Fruit fly (Drosophila melanogaster): ENCODE data around the gene CG31810.
A peak's percentile ranks its signal among the peaks of the same experiment; 100 is the strongest.

CG31810 gene

dm6 chr2L:16803638-16804037 lies 48.5 kb downstream of the CG31810 start:
- TF ChIP-seq Mad (GFP tag; optimal IDR thresholded peaks at IDR 0.05) = no peak
- peak; percentile 31 for TF ChIP-seq gem (tag; optimal IDR thresholded peaks at IDR 0.05)
- peak; percentile 30; the same call in 2 of the 3 replicates for TF ChIP-seq row (GFP tag; IDR thresholded peaks at IDR 0.05)
- TF ChIP-seq Sox102F (GFP tag; optimal IDR thresholded peaks at IDR 0.05) = peak; percentile 5

DNA sequence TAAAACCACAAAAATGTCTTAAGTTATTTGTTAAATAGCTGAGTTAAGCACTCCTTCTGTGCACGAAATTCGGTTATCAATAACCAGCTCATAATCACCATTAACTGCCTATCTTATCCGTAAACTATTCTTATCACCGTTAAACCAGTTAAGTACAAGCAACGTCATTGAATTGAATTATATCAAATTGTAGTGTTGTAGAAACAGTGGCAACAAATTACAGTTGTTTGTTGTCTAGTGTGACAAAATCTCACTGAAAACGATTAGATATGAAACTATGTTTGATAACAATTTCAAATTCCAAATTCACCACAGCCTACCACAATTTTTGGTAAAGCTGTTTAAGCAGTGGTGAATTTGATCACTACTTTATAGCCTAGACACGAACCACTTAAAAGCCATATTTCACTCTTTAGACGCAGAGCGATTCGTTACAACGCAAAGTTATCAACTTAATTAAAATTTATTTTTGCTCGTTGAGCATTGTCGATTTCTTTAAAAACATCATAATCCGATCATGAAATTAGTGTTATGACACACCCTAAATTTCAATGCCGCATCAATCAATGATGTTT lies 50.5 kb downstream of the CG31810 start:
- peak; percentile 24 for TF ChIP-seq sd (tag; optimal IDR thresholded peaks at IDR 0.05)
- TF ChIP-seq stwl (tag; optimal IDR thresholded peaks at IDR 0.05) = peak; percentile 52
- peak; percentile 51; the same call in 1 of the 3 replicates for TF ChIP-seq Opbp (GFP tag; IDR thresholded peaks at IDR 0.05; ENCODE audit: partially characterized antibody)
- peak; percentile 32; the same call in 1 of the 2 replicates for TF ChIP-seq CG13287 (GFP tag; IDR thresholded peaks at IDR 0.05; ENCODE audit: partially characterized antibody)
- peak; percentile 74 for TF ChIP-seq Dp (GFP tag; optimal IDR thresholded peaks at IDR 0.05)
- TF ChIP-seq trh (GFP tag; optimal IDR thresholded peaks at IDR 0.05) = no peak
- no peak for TF ChIP-seq Doc2 (GFP tag; IDR thresholded peaks at IDR 0.05)
- TF ChIP-seq exex (tag; optimal IDR thresholded peaks at IDR 0.05) = peak; percentile 99
- TF ChIP-seq pzg (GFP tag; optimal IDR thresholded peaks at IDR 0.05) = peak; percentile 16
- peak; percentile 75 for TF ChIP-seq GATAe (GFP tag; conservative IDR thresholded peaks at IDR 0.05)
- no peak for TF ChIP-seq grau (tag; optimal IDR thresholded peaks at IDR 0.05)
- no peak for TF ChIP-seq Vsx1 (GFP tag; optimal IDR thresholded peaks at IDR 0.05)
- TF ChIP-seq Hmr (GFP tag; optimal IDR thresholded peaks at IDR 0.05) = peak; percentile 32
- TF ChIP-seq CG10274 (GFP tag; optimal IDR thresholded peaks at IDR 0.05) = no peak
- TF ChIP-seq CG34224 (GFP tag; IDR thresholded peaks at IDR 0.05; ENCODE audit: partially characterized antibody) = no peak
- peak; percentile 100 for TF ChIP-seq Meics (GFP tag; optimal IDR thresholded peaks at IDR 0.05)
- TF ChIP-seq Pdp1 (GFP tag; optimal IDR thresholded peaks at IDR 0.05) = no peak
- TF ChIP-seq grn (GFP tag; optimal IDR thresholded peaks at IDR 0.05) = peak; percentile 88
- peak; percentile 4 for TF ChIP-seq CG10543 (GFP tag; optimal IDR thresholded peaks at IDR 0.05)
- peak; percentile 6 for TF ChIP-seq CG18599 (GFP tag; optimal IDR thresholded peaks at IDR 0.05)
- no peak for TF ChIP-seq bab2 (GFP tag; optimal IDR thresholded peaks at IDR 0.05)
- peak; percentile 67 for TF ChIP-seq Myb (GFP tag; optimal IDR thresholded peaks at IDR 0.05)
- TF ChIP-seq CG4328 (GFP tag; optimal IDR thresholded peaks at IDR 0.05) = peak; percentile 2
- no peak for TF ChIP-seq CG32532 (GFP tag; IDR thresholded peaks at IDR 0.05)
- no peak for TF ChIP-seq pros (GFP tag; optimal IDR thresholded peaks at IDR 0.05)
- TF ChIP-seq CG34376 (GFP tag; optimal IDR thresholded peaks at IDR 0.05) = peak; percentile 78
- TF ChIP-seq CG11504 (tag; optimal IDR thresholded peaks at IDR 0.05) = no peak
- no peak for TF ChIP-seq CG17359 (tag; optimal IDR thresholded peaks at IDR 0.05)
- no peak for TF ChIP-seq Max (GFP tag; optimal IDR thresholded peaks at IDR 0.05)
- TF ChIP-seq lab (GFP tag; optimal IDR thresholded peaks at IDR 0.05) = peak; percentile 35
- TF ChIP-seq caup (GFP tag; optimal IDR thresholded peaks at IDR 0.05; ENCODE audit: severe bottlenecking) = peak; percentile 35
- TF ChIP-seq CG32772 (GFP tag; IDR thresholded peaks at IDR 0.05) = no peak
- TF ChIP-seq bsh (GFP tag; optimal IDR thresholded peaks at IDR 0.05) = no peak
- peak; percentile 100 for TF ChIP-seq mirr (GFP tag; optimal IDR thresholded peaks at IDR 0.05)
- peak; percentile 9; the same call in 1 of the 3 replicates for TF ChIP-seq row (GFP tag; IDR thresholded peaks at IDR 0.05)
- TF ChIP-seq CG11247 (GFP tag; IDR thresholded peaks at IDR 0.05) = no peak
- peak; percentile 33 for TF ChIP-seq odd (GFP tag; optimal IDR thresholded peaks at IDR 0.05)
- no peak for TF ChIP-seq CG12299 (tag; optimal IDR thresholded peaks at IDR 0.05)
- TF ChIP-seq luna (GFP tag; optimal IDR thresholded peaks at IDR 0.05) = no peak
- TF ChIP-seq CG6854 (GFP tag; optimal IDR thresholded peaks at IDR 0.05) = peak; percentile 12
- 0 out of 4 replicates have a peak, but pooled peaks have one; percentile 18 for TF ChIP-seq chinmo (GFP tag; IDR thresholded peaks at IDR 0.05; ENCODE audit: partially characterized antibody)
- TF ChIP-seq Lhr (GFP tag; optimal IDR thresholded peaks at IDR 0.05) = peak; percentile 34
- no peak for TF ChIP-seq CG31388 (GFP tag; optimal IDR thresholded peaks at IDR 0.05)
